Fruit fly (Drosophila melanogaster) whole organism, prepupa: ENCODE measurements around the gene Eip75B.

ENCODE experiments used
- Blimp-1 ChIP-seq: fragments of 200-800 bp; sonication (Bioruptor generic); optimal IDR thresholded peaks from 3 replicates; lab custom pipeline; 2017; ENCODE audit warnings: missing biosample characterization, missing genetic modification characterization, mild to moderate bottlenecking, moderate library complexity, missing genetic modification reagents
- CG10631 ChIP-seq: fragments of 200-800 bp; sonication (Bioruptor generic); optimal IDR thresholded peaks from 2 replicates; lab custom pipeline; 2016; ENCODE audit warnings: missing biosample characterization, missing genetic modification characterization
- CG10669 ChIP-seq: fragments of 200-800 bp; sonication (Bioruptor generic); optimal IDR thresholded peaks from 3 replicates; lab custom pipeline; 2018; ENCODE audit warnings: missing biosample characterization, mild to moderate bottlenecking, missing genetic modification characterization, moderate library complexity
- CG11294 ChIP-seq: fragments of 200-800 bp; sonication (Bioruptor generic); IDR thresholded peaks from 2 replicates; pipeline ENCODE4 v1.3.6; 2022; ENCODE audit warnings: missing biosample characterization, missing genetic modification characterization
- CG11762 ChIP-seq: fragments of 200-800 bp; sonication (Bioruptor generic); optimal IDR thresholded peaks from 3 replicates; lab custom pipeline; 2016; ENCODE audit warnings: missing biosample characterization, missing genetic modification characterization; ENCODE audit not compliant: insufficient read depth
- CG15336 ChIP-seq: fragments of 200-800 bp; sonication (Bioruptor generic); IDR thresholded peaks from 2 replicates; pipeline ENCODE4 v1.3.6; 2022; ENCODE audit warnings: missing biosample characterization, missing genetic modification characterization
- CG16779 ChIP-seq: fragments of 200-800 bp; sonication (Bioruptor generic); optimal IDR thresholded peaks from 3 replicates; lab custom pipeline; 2017; ENCODE audit warnings: missing biosample characterization, mild to moderate bottlenecking, missing genetic modification characterization
- CG3032 ChIP-seq: fragments of 200-800 bp; optimal IDR thresholded peaks from 2 replicates; lab custom pipeline; 2019; ENCODE audit warnings: missing biosample characterization, mild to moderate bottlenecking, missing genetic modification characterization, moderate library complexity
- CG31627 ChIP-seq: fragments of 200-800 bp; sonication (Bioruptor generic); optimal IDR thresholded peaks from 3 replicates; lab custom pipeline; 2016; ENCODE audit warnings: missing biosample characterization, missing genetic modification characterization
- CG32006 ChIP-seq: fragments of 200-800 bp; sonication (Bioruptor generic); optimal IDR thresholded peaks from 3 replicates; lab custom pipeline; 2017; ENCODE audit warnings: missing biosample characterization, mild to moderate bottlenecking, missing genetic modification characterization
- CG3919 ChIP-seq: fragments of 200-800 bp; sonication (Bioruptor generic); optimal IDR thresholded peaks from 3 replicates; lab custom pipeline; 2016; ENCODE audit warnings: missing biosample characterization, missing genetic modification characterization
- CG4318 ChIP-seq: fragments of 200-800 bp; sonication (Bioruptor generic); optimal IDR thresholded peaks from 3 replicates; lab custom pipeline; 2017; ENCODE audit warnings: missing biosample characterization, mild to moderate bottlenecking, missing genetic modification characterization
- CG6163 ChIP-seq: fragments of 200-800 bp; sonication (Bioruptor generic); IDR thresholded peaks from 3 replicates; pipeline ENCODE4 v1.3.6; 2022; ENCODE audit warnings: missing biosample characterization, missing genetic modification characterization
- CG6276 ChIP-seq: fragments of 200-800 bp; sonication (Bioruptor generic); optimal IDR thresholded peaks from 2 replicates; lab custom pipeline; 2017; ENCODE audit warnings: missing biosample characterization, mild to moderate bottlenecking, missing genetic modification characterization
- CG6792 ChIP-seq: fragments of 200-800 bp; sonication (Bioruptor generic); optimal IDR thresholded peaks from 3 replicates; lab custom pipeline; 2016; ENCODE audit warnings: missing biosample characterization, missing genetic modification characterization
- CG6854 ChIP-seq: fragments of 200-800 bp; sonication (Bioruptor generic); optimal IDR thresholded peaks from 2 replicates; lab custom pipeline; 2017; ENCODE audit warnings: missing biosample characterization, mild to moderate bottlenecking, missing genetic modification characterization
- CG8119 ChIP-seq: fragments of 200-800 bp; sonication (Bioruptor generic); IDR thresholded peaks from 3 replicates; pipeline ENCODE4 v1.3.6; 2022; ENCODE audit warnings: missing biosample characterization, missing genetic modification characterization
- CG9139 ChIP-seq: fragments of 200-800 bp; sonication (Bioruptor generic); optimal IDR thresholded peaks from 3 replicates; lab custom pipeline; 2017; ENCODE audit warnings: missing biosample characterization, mild to moderate bottlenecking, missing genetic modification characterization
- Eip75B ChIP-seq: fragments of 200-800 bp; sonication (Bioruptor generic); optimal IDR thresholded peaks from 3 replicates; lab custom pipeline; 2016; ENCODE audit warnings: missing biosample characterization, missing genetic modification characterization
- Eip78C ChIP-seq: fragments of 200-800 bp; sonication (Bioruptor generic); peaks from one replicate; lab custom pipeline; 2016; ENCODE audit warnings: missing biosample characterization, missing genetic modification characterization
- Eip93F ChIP-seq: fragments of 200-800 bp; sonication (Bioruptor generic); optimal IDR thresholded peaks from 2 replicates; lab custom pipeline; 2016; ENCODE audit warnings: missing biosample characterization, mild to moderate bottlenecking, missing genetic modification characterization
- Ets96B ChIP-seq: fragments of 200-800 bp; optimal IDR thresholded peaks from 2 replicates; lab custom pipeline; 2019; ENCODE audit warnings: missing biosample characterization, mild to moderate bottlenecking, missing genetic modification characterization, moderate library complexity
- Gug ChIP-seq: fragments of 200-800 bp; sonication (Bioruptor generic); IDR thresholded peaks from 2 replicates; pipeline ENCODE4 v1.3.6; 2022; ENCODE audit warnings: missing biosample characterization, missing genetic modification characterization
- Hr38 ChIP-seq: sonication (Bioruptor generic); optimal IDR thresholded peaks from 2 replicates; lab custom pipeline; 2016; ENCODE audit warnings: missing biosample characterization, missing genetic modification characterization
- Hr4 ChIP-seq: fragments of 200-800 bp; sonication (Bioruptor generic); optimal IDR thresholded peaks from 3 replicates; lab custom pipeline; 2016; ENCODE audit warnings: missing biosample characterization, missing genetic modification characterization
- Lpt ChIP-seq: fragments of 200-800 bp; sonication (Bioruptor generic); optimal IDR thresholded peaks from 3 replicates; lab custom pipeline; 2016; ENCODE audit warnings: missing biosample characterization, missing genetic modification characterization
- OdsH ChIP-seq: fragments of 200-800 bp; sonication (Bioruptor generic); optimal IDR thresholded peaks from 3 replicates; lab custom pipeline; 2016; ENCODE audit warnings: missing biosample characterization, missing genetic modification characterization
- Sox14 ChIP-seq: fragments of 200-800 bp; sonication (Bioruptor generic); optimal IDR thresholded peaks from 3 replicates; lab custom pipeline; 2016; ENCODE audit warnings: missing biosample characterization, missing genetic modification characterization
- achi ChIP-seq: fragments of 200-800 bp; sonication (Bioruptor generic); optimal IDR thresholded peaks from 3 replicates; lab custom pipeline; 2016; ENCODE audit warnings: missing biosample characterization, missing genetic modification characterization
- acj6 ChIP-seq: fragments of 200-800 bp; sonication (Bioruptor generic); optimal IDR thresholded peaks from 3 replicates; lab custom pipeline; 2016; ENCODE audit warnings: missing biosample characterization, missing genetic modification characterization
- dac ChIP-seq: fragments of 200-800 bp; sonication (Bioruptor generic); optimal IDR thresholded peaks from 2 replicates; lab custom pipeline; 2017; ENCODE audit warnings: missing biosample characterization, mild to moderate bottlenecking, missing genetic modification characterization
- dsx ChIP-seq: fragments of 200-800 bp; optimal IDR thresholded peaks from 3 replicates; lab custom pipeline; 2019; ENCODE audit warnings: missing biosample characterization, mild to moderate bottlenecking, missing genetic modification characterization, moderate library complexity; ENCODE audit not compliant: poor library complexity, severe bottlenecking
- eg ChIP-seq: fragments of 200-800 bp; sonication (Bioruptor generic); IDR thresholded peaks from 3 replicates; pipeline ENCODE4 v1.3.6; 2022; ENCODE audit warnings: missing biosample characterization, missing genetic modification characterization
- esn ChIP-seq: fragments of 200-800 bp; sonication (Bioruptor generic); optimal IDR thresholded peaks from 2 replicates; lab custom pipeline; 2016; ENCODE audit warnings: missing biosample characterization, mild to moderate bottlenecking, missing genetic modification characterization, moderate library complexity
- fkh ChIP-seq: fragments of 200-800 bp; sonication (Bioruptor generic); optimal IDR thresholded peaks from 3 replicates; lab custom pipeline; 2017; ENCODE audit warnings: missing biosample characterization, mild to moderate bottlenecking, missing genetic modification characterization, moderate library complexity
- lz ChIP-seq: fragments of 200-800 bp; sonication (Bioruptor generic); optimal IDR thresholded peaks from 3 replicates; lab custom pipeline; 2016; ENCODE audit warnings: missing biosample characterization, missing genetic modification characterization
- net ChIP-seq: fragments of 200-800 bp; sonication (Bioruptor generic); optimal IDR thresholded peaks from 3 replicates; lab custom pipeline; 2016; ENCODE audit warnings: missing biosample characterization, missing genetic modification characterization
- pdm3 ChIP-seq: fragments of 200-800 bp; sonication (Bioruptor generic); optimal IDR thresholded peaks from 3 replicates; lab custom pipeline; 2016; ENCODE audit warnings: missing biosample characterization, missing genetic modification characterization
- salr ChIP-seq, 2 experiments: fragments of 200-800 bp; sonication (Bioruptor generic); optimal IDR thresholded peaks; 3 replicates each; lab custom pipeline; 2016 to 2018; ENCODE audit warnings: missing biosample characterization in 2 of 2, missing genetic modification characterization in 2 of 2, mild to moderate bottlenecking in 1 of 2
- ss ChIP-seq, 2 experiments: fragments of 200-800 bp; sonication (Bioruptor generic); optimal IDR thresholded peaks; 2 replicates in 1 of 2; 3 replicates in 1 of 2; lab custom pipeline; 2017 to 2018; ENCODE audit warnings: mild to moderate bottlenecking in 2 of 2, missing biosample characterization in 2 of 2, missing genetic modification characterization in 2 of 2, moderate library complexity in 1 of 2
- svp ChIP-seq: fragments of 200-800 bp; sonication (Bioruptor generic); peaks from one replicate; lab custom pipeline; 2016; ENCODE audit warnings: missing biosample characterization, missing genetic modification characterization

The Eip75B gene

DNA sequence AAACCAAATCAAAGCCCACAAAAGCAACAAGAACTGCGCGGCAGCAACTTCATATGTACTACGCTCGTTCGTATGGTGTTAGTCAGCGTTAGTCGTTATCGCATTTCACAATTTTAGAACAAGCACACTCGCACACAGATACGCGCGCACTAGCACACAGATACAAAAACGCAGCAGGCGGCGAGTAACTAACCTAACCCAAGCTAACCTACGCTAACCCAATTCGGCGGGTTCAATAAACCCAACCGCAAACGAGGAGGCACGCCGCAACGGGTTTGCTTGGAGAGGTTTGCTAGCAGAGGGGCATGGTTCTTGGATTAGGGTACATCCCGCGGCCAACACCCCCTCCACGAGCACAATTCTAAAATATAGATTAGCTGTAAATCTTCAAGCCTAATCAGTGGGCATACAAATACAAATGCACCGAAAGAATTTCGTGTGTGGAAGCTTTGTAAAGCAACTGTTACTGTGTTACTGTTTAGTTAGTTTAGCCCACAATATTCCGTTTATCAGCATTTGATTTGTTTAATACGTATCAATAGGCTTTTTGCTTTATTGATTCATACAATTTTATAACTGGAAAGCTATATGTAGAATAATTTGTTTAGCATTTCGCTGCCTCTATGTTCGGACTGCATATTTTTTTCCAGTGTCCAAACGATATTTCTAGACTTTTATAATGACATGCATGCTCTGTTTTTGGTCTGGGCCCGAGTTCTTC lies 83.6 kb downstream of the Eip75B start:
- no peak for TF ChIP-seq Ets96B
- peak; percentile 89 for TF ChIP-seq CG15336 (GFP tag; lab: Robert Waterston, UW)
- peak; percentile 57 for TF ChIP-seq Lpt (GFP tag; lab: Kevin White, UChicago)
- peak; percentile 88 for TF ChIP-seq CG6276 (GFP tag; lab: Kevin White, UChicago)
- TF ChIP-seq CG4318 (GFP tag; lab: Kevin White, UChicago), result peak; percentile 83
- no peak for TF ChIP-seq ss (GFP tag; optimal IDR thresholded peaks at IDR 0.05; lab: Kevin White, UChicago)
- TF ChIP-seq Gug (GFP tag; lab: Robert Waterston, UW), result peak; percentile 82
- peak; percentile 48 for TF ChIP-seq CG3919 (GFP tag; lab: Kevin White, UChicago)
- TF ChIP-seq Eip78C, result peak; percentile 75
- no peak for TF ChIP-seq svp (GFP tag; lab: Kevin White, UChicago)
- TF ChIP-seq dsx, result no peak
- TF ChIP-seq Hr4 (GFP tag; lab: Kevin White, UChicago), result peak; percentile 89
- TF ChIP-seq CG6163 (GFP tag; lab: Robert Waterston, UW), result peak; percentile 74
- peak; percentile 37 for TF ChIP-seq Sox14 (GFP tag; lab: Kevin White, UChicago)
- TF ChIP-seq OdsH (GFP tag; lab: Kevin White, UChicago), result peak; percentile 65
- no peak for TF ChIP-seq Blimp-1 (GFP tag; lab: Kevin White, UChicago)
- TF ChIP-seq CG10631 (GFP tag; lab: Kevin White, UChicago), result peak; percentile 30
- peak; percentile 55 for TF ChIP-seq achi
- TF ChIP-seq CG16779 (tag; lab: Kevin White, UChicago), result no peak
- peak; percentile 67 for TF ChIP-seq dac (GFP tag; lab: Kevin White, UChicago)
- no peak for TF ChIP-seq lz
- TF ChIP-seq acj6, result peak; percentile 41
- TF ChIP-seq net (GFP tag; lab: Kevin White, UChicago), result peak; percentile 36
- peak; percentile 33 for TF ChIP-seq CG11762 (GFP tag; lab: Kevin White, UChicago)
- peak; percentile 71 for TF ChIP-seq CG11294
- peak; percentile 93 for TF ChIP-seq CG32006 (GFP tag; lab: Kevin White, UChicago)
- TF ChIP-seq eg (GFP tag; lab: Robert Waterston, UW), result peak; percentile 86
- TF ChIP-seq Hr38 (GFP tag; lab: Kevin White, UChicago), result no peak
- TF ChIP-seq CG31627 (GFP tag; lab: Kevin White, UChicago), result no peak
- peak in 1 of 2 experiments; percentile 67 for TF ChIP-seq salr (GFP tag; optimal IDR thresholded peaks at IDR 0.05; lab: Kevin White, UChicago)
- TF ChIP-seq CG8119, result peak; percentile 81
- TF ChIP-seq fkh, result peak; percentile 3
- no peak for TF ChIP-seq CG9139 (GFP tag; lab: Kevin White, UChicago)
- no peak for TF ChIP-seq esn (GFP tag; lab: Kevin White, UChicago)
- TF ChIP-seq Eip75B (GFP tag; lab: Kevin White, UChicago), result peak; percentile 26
- TF ChIP-seq pdm3 (GFP tag; lab: Kevin White, UChicago), result peak; percentile 59
- TF ChIP-seq CG3032 (tag; lab: Kevin White, UChicago), result no peak
- TF ChIP-seq, all 60 proteins: peak for 25

DNA sequence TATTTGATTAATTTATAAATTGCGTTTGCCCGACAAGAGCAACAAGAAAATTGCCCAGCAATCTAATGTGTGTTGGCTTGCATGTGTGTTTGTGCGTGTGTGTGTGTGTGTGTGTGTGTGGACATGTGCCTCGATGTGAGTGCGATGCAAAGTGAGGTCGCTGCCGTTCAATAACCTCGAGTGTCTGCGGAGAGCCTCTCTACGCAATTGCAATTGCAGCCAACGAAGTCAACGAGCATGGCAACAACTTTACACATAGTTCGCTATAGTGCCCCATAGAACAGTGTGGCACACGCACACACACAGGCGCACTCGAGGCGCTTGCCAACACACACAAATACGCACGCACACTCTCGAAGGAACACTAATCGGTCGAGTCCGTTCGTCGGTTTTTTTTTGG lies 84.9 kb downstream of the Eip75B start:
- TF ChIP-seq CG8119 (peak; percentile 37; the same call in 1 of the 3 replicates), CG15336 (GFP tag; lab: Robert Waterston, UW) (0 out of 2 replicates have a peak, but pooled peaks have one; percentile 9), Eip78C (peak; percentile 74), CG6276 (GFP tag; lab: Kevin White, UChicago) (peak; percentile 23), CG10669 (GFP tag; lab: Kevin White, UChicago) (no peak), Lpt (GFP tag; lab: Kevin White, UChicago) (peak; percentile 70), Eip93F (GFP tag; lab: Kevin White, UChicago) (no peak), CG6792 (GFP tag; lab: Kevin White, UChicago) (no peak), CG6854 (GFP tag; lab: Kevin White, UChicago) (no peak), svp (GFP tag; lab: Kevin White, UChicago) (peak; percentile 36)
- TF ChIP-seq, all 60 proteins: peak for 6
